Worm (Caenorhabditis elegans) whole organism, L2 larva: Measurements from ENCODE around the gene Y51H4A.25.

Experiments
- alr-1 ChIP-seq: fragments of 150-350 bp; optimal IDR thresholded peaks from 2 replicates; lab custom pipeline; 2014; ENCODE audit warnings: missing biosample characterization, missing genetic modification characterization
- aly-2 ChIP-seq: fragments of 150-350 bp; optimal IDR thresholded peaks from 2 replicates; lab custom pipeline; 2014; ENCODE audit warnings: missing biosample characterization, missing genetic modification characterization
- elt-3 ChIP-seq: sonication (generic microtip); optimal IDR thresholded peaks from 2 replicates; lab custom pipeline; 2017; ENCODE audit warnings: missing biosample characterization, missing genetic modification characterization
- lsy-2 ChIP-seq, 2 experiments: fragments of 150-350 bp in 1 of 2; sonication (generic microtip) in 1 of 2; optimal IDR thresholded peaks; 2 replicates each; lab custom pipeline; 2014 to 2017; ENCODE audit warnings: missing biosample characterization in 2 of 2, missing genetic modification characterization in 2 of 2
- mbf-1 ChIP-seq: sonication (generic microtip); optimal IDR thresholded peaks from 2 replicates; lab custom pipeline; 2017; ENCODE audit warnings: missing biosample characterization, missing genetic modification characterization
- nhr-12 ChIP-seq: fragments of 150-350 bp; optimal IDR thresholded peaks from 2 replicates; lab custom pipeline; 2014; ENCODE audit warnings: missing biosample characterization, missing genetic modification characterization
- nhr-237 ChIP-seq: fragments of 150-350 bp; optimal IDR thresholded peaks from 2 replicates; lab custom pipeline; 2014; ENCODE audit warnings: missing biosample characterization, missing genetic modification characterization
- nhr-77 ChIP-seq: fragments of 150-350 bp; optimal IDR thresholded peaks from 2 replicates; lab custom pipeline; 2014; ENCODE audit warnings: missing biosample characterization, missing genetic modification characterization
- unc-39 ChIP-seq: fragments of 150-350 bp; optimal IDR thresholded peaks from 2 replicates; lab custom pipeline; 2014; ENCODE audit warnings: missing biosample characterization, missing genetic modification characterization
- unc-62 ChIP-seq: fragments of 150-350 bp; optimal IDR thresholded peaks from 2 replicates; lab custom pipeline; 2014; ENCODE audit warnings: missing biosample characterization, missing genetic modification reagents, missing genetic modification characterization
- zag-1 ChIP-seq: fragments of 150-350 bp; optimal IDR thresholded peaks from 2 replicates; lab custom pipeline; 2014; ENCODE audit warnings: missing biosample characterization, missing genetic modification characterization

- TF ChIP-seq nhr-12 (tag; lab: Kevin White, UChicago), result no peak
- TF ChIP-seq nhr-237 (tag; lab: Kevin White, UChicago), result no peak
- no peak for TF ChIP-seq unc-62 (GFP tag; lab: Kevin White, UChicago)
- TF ChIP-seq nhr-77, result no peak
- TF ChIP-seq mbf-1 (tag; lab: Kevin White, UChicago), result no peak
- no peak for TF ChIP-seq zag-1
- no peak for TF ChIP-seq lsy-2 (tag; optimal IDR thresholded peaks at IDR 0.05; lab: Kevin White, UChicago)
- TF ChIP-seq elt-3, result no peak
- no peak for TF ChIP-seq unc-39 (tag; lab: Kevin White, UChicago)
- TF ChIP-seq aly-2 (tag; lab: Kevin White, UChicago), result no peak
- no peak for TF ChIP-seq alr-1 (tag; lab: Kevin White, UChicago)
These were observed 39.7 kb upstream of the Y51H4A.25 start for ce11 chrIV:16696422-16696821.
